Fruit fly (Drosophila melanogaster): ENCODE results near the gene CG13599.

CG13599 gene

DNA sequence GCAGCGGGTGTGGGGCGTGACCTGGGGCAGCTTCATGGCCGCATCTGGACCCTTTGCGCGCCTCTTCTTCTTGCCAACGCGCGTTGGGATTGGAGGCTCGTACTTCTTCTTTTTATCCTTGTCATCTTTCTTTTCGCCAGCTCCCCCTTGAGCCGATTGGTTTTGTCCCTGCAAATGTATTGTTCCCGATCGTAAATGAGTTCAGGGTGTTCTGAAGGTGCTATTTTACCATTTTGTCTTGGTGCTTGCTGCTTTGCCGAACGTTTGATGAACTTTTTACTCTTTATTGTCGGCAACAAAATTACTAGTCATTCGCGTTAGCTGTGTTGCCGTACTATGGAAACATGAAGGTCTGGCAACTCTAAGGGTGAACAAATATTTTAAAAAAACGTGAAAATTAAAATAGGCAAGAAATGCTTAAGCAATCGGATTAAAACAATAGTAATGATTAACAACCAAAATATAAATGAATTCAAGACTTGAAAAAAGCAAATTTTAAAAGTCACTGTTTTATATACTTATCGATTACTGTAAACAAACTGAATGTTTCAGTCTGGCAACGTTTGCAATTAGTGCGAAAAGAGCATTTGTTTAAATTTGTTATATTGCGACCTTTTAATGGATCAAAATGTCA lies at the start of gene CG13599, which contains the start of gene Rpt2:
CG13599 (plus strand) TSS at position 545 of the 634 bp plus-strand sequence.
Rpt2 (minus strand) TSS at position 464 of the 634 bp plus-strand sequence.
- TF ChIP-seq OdsH (GFP tag; optimal IDR thresholded peaks at IDR 0.05) (no peak), jim (GFP tag; optimal IDR thresholded peaks at IDR 0.05) (no peak), Rel (GFP tag; optimal IDR thresholded peaks at IDR 0.05) (no peak), Rel (tag; optimal IDR thresholded peaks at IDR 0.05) (peak; percentile 9), lola (GFP tag; optimal IDR thresholded peaks at IDR 0.05) (no peak), Mio (GFP tag; optimal IDR thresholded peaks at IDR 0.05) (no peak), usp (GFP tag; optimal IDR thresholded peaks at IDR 0.05) (no peak), h (GFP tag; optimal IDR thresholded peaks at IDR 0.05) (peak; percentile 2), Myc (optimal IDR thresholded peaks at IDR 0.05) (no peak), Vsx2 (GFP tag; optimal IDR thresholded peaks at IDR 0.05; ENCODE audit: partially characterized antibody) (no peak), sv (GFP tag; optimal IDR thresholded peaks at IDR 0.05) (no peak), dl (GFP tag; optimal IDR thresholded peaks at IDR 0.05; ENCODE audit: insufficient read depth in 1 of 2, partially characterized antibody in 2 of 2) (no peak), rgr (GFP tag; optimal IDR thresholded peaks at IDR 0.05) (peak; percentile 6), fru (GFP tag; optimal IDR thresholded peaks at IDR 0.05) (no peak), psq (GFP tag; optimal IDR thresholded peaks at IDR 0.05) (no peak), Jra (GFP tag; optimal IDR thresholded peaks at IDR 0.05) (peak; percentile 33), Sp1 (GFP tag; optimal IDR thresholded peaks at IDR 0.05) (peak; percentile 14), br (GFP tag; optimal IDR thresholded peaks at IDR 0.05) (no peak), woc (GFP tag; optimal IDR thresholded peaks at IDR 0.05) (no peak), foxo (GFP tag; optimal IDR thresholded peaks at IDR 0.05) (peak in 1 of 2 experiments; percentile 24), brk (GFP tag; optimal IDR thresholded peaks at IDR 0.05) (no peak), N (GFP tag; optimal IDR thresholded peaks at IDR 0.05) (no peak), CG9705 (GFP tag; optimal IDR thresholded peaks at IDR 0.05) (no peak), HLH106 (tag; optimal IDR thresholded peaks at IDR 0.05) (no peak), GATAd (GFP tag; optimal IDR thresholded peaks at IDR 0.05) (no peak), sage (GFP tag; optimal IDR thresholded peaks at IDR 0.05) (no peak), tai (GFP tag; optimal IDR thresholded peaks at IDR 0.05) (no peak), CrebA (GFP tag; optimal IDR thresholded peaks at IDR 0.05; ENCODE audit: borderline replicate concordance) (no peak), Hnf4 (GFP tag; optimal IDR thresholded peaks at IDR 0.05) (no peak), Abd-B (GFP tag; optimal IDR thresholded peaks at IDR 0.05) (no peak), pan (optimal IDR thresholded peaks at IDR 0.05) (no peak), dmrt93B (GFP tag; optimal IDR thresholded peaks at IDR 0.05) (no peak), dsf (GFP tag; optimal IDR thresholded peaks at IDR 0.05; ENCODE audit: borderline replicate concordance) (no peak), CG32264 (GFP tag; optimal IDR thresholded peaks at IDR 0.05) (no peak), ey (GFP tag; optimal IDR thresholded peaks at IDR 0.05) (no peak), Dif (GFP tag; optimal IDR thresholded peaks at IDR 0.05; ENCODE audit: partially characterized antibody) (no peak), Dfd (GFP tag; optimal IDR thresholded peaks at IDR 0.05) (no peak), Hr78 (GFP tag; optimal IDR thresholded peaks at IDR 0.05) (no peak), Hr83 (GFP tag; optimal IDR thresholded peaks at IDR 0.05; ENCODE audit: poor library complexity, severe bottlenecking) (no peak)

DNA sequence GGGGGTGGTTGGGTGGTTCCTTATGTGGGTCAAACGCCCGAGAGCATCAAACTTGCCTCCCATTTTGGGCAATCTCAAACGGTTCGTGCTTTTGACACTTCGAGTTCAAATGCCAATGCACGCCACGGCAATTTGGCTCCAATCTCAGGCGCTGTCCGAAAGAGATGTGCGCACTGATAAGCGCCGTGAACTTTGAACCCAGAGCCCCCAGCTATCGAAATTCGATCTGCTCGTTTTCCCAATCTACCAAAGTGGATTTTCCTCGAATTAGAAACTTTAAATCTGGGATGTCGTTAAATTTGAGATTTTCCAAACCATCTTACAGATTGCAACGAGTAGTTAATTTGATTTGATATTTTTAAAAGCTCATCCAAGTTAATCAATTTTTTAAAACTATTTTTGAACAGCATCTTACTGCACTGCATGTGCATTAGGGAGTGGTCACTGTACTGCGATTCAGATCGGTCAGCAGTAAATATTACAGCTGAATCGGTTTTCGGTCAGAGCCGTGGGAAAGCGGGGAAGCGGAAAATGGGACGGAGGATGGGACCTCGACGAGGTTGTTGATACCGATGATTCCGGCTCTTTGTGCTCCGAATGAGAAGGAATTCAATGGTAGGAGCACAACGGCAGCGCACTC lies 47.2 kb upstream of the CG13599 start:
- TF ChIP-seq pan (optimal IDR thresholded peaks at IDR 0.05): no peak
- TF ChIP-seq fru (GFP tag; optimal IDR thresholded peaks at IDR 0.05): peak; percentile 8

DNA sequence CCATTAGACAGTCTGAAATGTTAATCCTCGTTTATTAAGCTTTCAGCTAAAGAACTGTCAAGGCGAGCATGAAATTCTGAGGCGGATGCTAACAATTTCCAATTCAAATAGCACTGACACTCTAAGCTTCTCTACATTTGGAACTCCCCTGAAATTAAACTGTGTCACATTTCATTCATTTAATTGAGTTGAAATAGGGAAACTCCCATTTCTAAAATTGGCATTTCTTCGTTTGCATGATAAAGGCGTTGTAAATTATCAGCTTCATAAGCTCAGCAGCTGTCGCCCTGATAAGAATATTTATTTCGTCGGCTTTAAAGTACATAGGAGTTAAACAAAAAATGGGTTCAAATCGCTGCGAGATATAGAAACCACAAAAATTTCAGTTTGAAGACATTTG lies 46.3 kb upstream of the CG13599 start:
- TF ChIP-seq Rel (GFP tag; optimal IDR thresholded peaks at IDR 0.05): no peak
- TF ChIP-seq Rel (tag; optimal IDR thresholded peaks at IDR 0.05): peak; percentile 99
- TF ChIP-seq CrebA (GFP tag; optimal IDR thresholded peaks at IDR 0.05; ENCODE audit: borderline replicate concordance): no peak
